Worm (Caenorhabditis elegans) whole organism, L1 larva: ENCODE results near the gene pha-1.

Experiments used
- C04F5.9 ChIP-seq: sonication (generic microtip); optimal IDR thresholded peaks from 2 replicates; lab custom pipeline; 2016; ENCODE audit warnings: missing genetic modification characterization, missing compliant biosample characterization
- C34B4.2 ChIP-seq: sonication (generic microtip); optimal IDR thresholded peaks from 2 replicates; lab custom pipeline; 2017; ENCODE audit warnings: mild to moderate bottlenecking, missing genetic modification characterization, missing compliant biosample characterization
- alr-1 ChIP-seq: fragments of 200-800 bp; sonication (Bioruptor generic); optimal IDR thresholded peaks from 2 replicates; lab custom pipeline; 2018; ENCODE audit warnings: borderline replicate concordance, mild to moderate bottlenecking, missing genetic modification characterization, missing compliant biosample characterization
- aly-2 ChIP-seq: fragments of 150-350 bp; optimal IDR thresholded peaks from 2 replicates; lab custom pipeline; 2014; ENCODE audit warnings: missing biosample characterization, missing genetic modification characterization
- ama-1 ChIP-seq: fragments of 150-350 bp; optimal IDR thresholded peaks from 2 replicates; lab custom pipeline; 2014
- blmp-1 ChIP-seq: fragments of 150-350 bp; optimal IDR thresholded peaks from 2 replicates; lab custom pipeline; 2014; ENCODE audit warnings: missing biosample characterization, missing genetic modification characterization
- ceh-63 ChIP-seq: fragments of 200-800 bp; sonication (Bioruptor generic); optimal IDR thresholded peaks from 2 replicates; lab custom pipeline; 2018; ENCODE audit warnings: mild to moderate bottlenecking, missing genetic modification characterization, missing compliant biosample characterization
- ceh-82 ChIP-seq, 3 experiments: fragments of 150-350 bp in 1 of 3; sonication (generic microtip) in 2 of 3; optimal IDR thresholded peaks; 2 replicates each; lab custom pipeline; 2014 to 2017; ENCODE audit warnings: missing biosample characterization in 3 of 3, missing genetic modification characterization in 3 of 3
- ces-1 ChIP-seq: fragments of 150-350 bp; optimal IDR thresholded peaks from 2 replicates; lab custom pipeline; 2014; ENCODE audit warnings: missing biosample characterization, missing genetic modification reagents, missing genetic modification characterization
- efl-1 ChIP-seq, 4 experiments: fragments of 150-350 bp; optimal IDR thresholded peaks in 3 of 4; peaks in 1 of 4; 1 replicate in 1 of 4; 2 replicates in 3 of 4; lab custom pipeline; 2014; ENCODE audit warnings: missing biosample characterization in 2 of 4, missing genetic modification characterization in 2 of 4, missing genetic modification reagents in 2 of 4
- egl-13 ChIP-seq: sonication (generic microtip); optimal IDR thresholded peaks from 2 replicates; lab custom pipeline; 2016; ENCODE audit warnings: missing genotype, missing genetic modification reagents, missing genetic modification characterization, missing compliant biosample characterization
- egl-27 ChIP-seq, 2 experiments: fragments of 150-350 bp in 1 of 2; sonication (generic microtip); optimal IDR thresholded peaks; 3 replicates each; lab custom pipeline; 2017 to 2018; ENCODE audit warnings: missing biosample characterization in 2 of 2, missing genetic modification characterization in 2 of 2, missing genetic modification reagents in 2 of 2
- elt-2 ChIP-seq: sonication (generic microtip); optimal IDR thresholded peaks from 2 replicates; lab custom pipeline; 2016; ENCODE audit warnings: missing genetic modification characterization, mild to moderate bottlenecking, inconsistent platforms, missing compliant biosample characterization, missing genetic modification reagents
- elt-3 ChIP-seq, 6 experiments: fragments of 150-350 bp in 1 of 6; sonication (generic microtip); optimal IDR thresholded peaks; 2 replicates each; lab custom pipeline; 2017 to 2018; ENCODE audit warnings: missing biosample characterization in 6 of 6, missing genetic modification characterization in 6 of 6, inconsistent platforms in 1 of 6
- ets-5 ChIP-seq: fragments of 200-800 bp; sonication (Bioruptor generic); IDR thresholded peaks from 2 replicates; pipeline ENCODE4 v1.3.6; 2022; ENCODE audit warnings: missing genetic modification characterization, missing compliant biosample characterization
- fkh-8 ChIP-seq: sonication (generic microtip); optimal IDR thresholded peaks from 2 replicates; lab custom pipeline; 2016; ENCODE audit warnings: mild to moderate bottlenecking, missing genetic modification characterization, missing compliant biosample characterization
- grh-1 ChIP-seq: fragments of 200-800 bp; sonication (Bioruptor generic); IDR thresholded peaks from 2 replicates; pipeline ENCODE4 v1.3.6; 2022; ENCODE audit warnings: missing genetic modification reagents, missing genetic modification characterization, missing compliant biosample characterization
- hlh-4 ChIP-seq: sonication (generic microtip); optimal IDR thresholded peaks from 2 replicates; lab custom pipeline; 2016; ENCODE audit warnings: mild to moderate bottlenecking, missing genetic modification characterization, missing compliant biosample characterization
- hpl-2 ChIP-seq: fragments of 150-350 bp; optimal IDR thresholded peaks from 2 replicates; lab custom pipeline; 2014; ENCODE audit warnings: missing biosample characterization, missing genetic modification reagents, missing genetic modification characterization
- irx-1 ChIP-seq: sonication (generic microtip); optimal IDR thresholded peaks from 2 replicates; lab custom pipeline; 2016; ENCODE audit warnings: missing genetic modification characterization, missing compliant biosample characterization
- isw-1 ChIP-seq: fragments of 200-800 bp; sonication (Bioruptor generic); IDR thresholded peaks from 2 replicates; pipeline ENCODE4 v1.3.6; 2022; ENCODE audit warnings: missing genetic modification characterization, missing compliant biosample characterization
- jun-1 ChIP-seq: fragments of 150-350 bp; optimal IDR thresholded peaks from 2 replicates; lab custom pipeline; 2014; ENCODE audit warnings: missing biosample characterization, missing genetic modification reagents, missing genetic modification characterization
- lin-14 ChIP-seq: fragments of 200-800 bp; sonication (Bioruptor generic); optimal IDR thresholded peaks from 2 replicates; lab custom pipeline; 2018; ENCODE audit warnings: mild to moderate bottlenecking, missing genetic modification characterization, moderate library complexity, missing compliant biosample characterization
- lin-15B ChIP-seq: fragments of 150-350 bp; sonication (generic microtip); optimal IDR thresholded peaks from 3 replicates; lab custom pipeline; 2014; ENCODE audit warnings: missing biosample characterization, missing genetic modification characterization
- lin-35 ChIP-seq, 2 experiments: fragments of 150-350 bp; optimal IDR thresholded peaks; 2 replicates each; lab custom pipeline; 2014; ENCODE audit warnings: missing biosample characterization in 2 of 2, missing genetic modification characterization in 2 of 2, missing genetic modification reagents in 2 of 2
- lin-39 ChIP-seq: fragments of 150-350 bp; optimal IDR thresholded peaks from 2 replicates; lab custom pipeline; 2014; ENCODE audit warnings: missing biosample characterization, missing genetic modification reagents, missing genetic modification characterization
- lir-3 ChIP-seq: sonication (generic microtip); optimal IDR thresholded peaks from 2 replicates; lab custom pipeline; 2016; ENCODE audit warnings: mild to moderate bottlenecking, missing genetic modification characterization, moderate library complexity, missing compliant biosample characterization; ENCODE audit not compliant: poor library complexity
- lsy-2 ChIP-seq, 2 experiments: fragments of 150-350 bp; optimal IDR thresholded peaks; 2 replicates each; lab custom pipeline; 2014; ENCODE audit warnings: missing biosample characterization in 2 of 2, missing genetic modification characterization in 2 of 2
- mab-9 ChIP-seq: fragments of 200-800 bp; sonication (Bioruptor generic); IDR thresholded peaks from 2 replicates; pipeline ENCODE4 v1.3.6; 2022; ENCODE audit warnings: missing genetic modification reagents, missing genetic modification characterization, missing compliant biosample characterization
- mef-2 ChIP-seq: fragments of 150-350 bp; optimal IDR thresholded peaks from 2 replicates; lab custom pipeline; 2014; ENCODE audit warnings: missing biosample characterization, missing genetic modification characterization
- mep-1 ChIP-seq: fragments of 150-350 bp; optimal IDR thresholded peaks from 2 replicates; lab custom pipeline; 2014; ENCODE audit warnings: missing biosample characterization, missing genetic modification characterization
- nhr-12 ChIP-seq: sonication (generic microtip); optimal IDR thresholded peaks from 2 replicates; lab custom pipeline; 2017; ENCODE audit warnings: missing biosample characterization, missing genetic modification characterization
- nhr-19 ChIP-seq: fragments of 200-800 bp; sonication (Bioruptor generic); conservative IDR thresholded peaks from 2 replicates; pipeline ENCODE4 v1.3.6; 2022; ENCODE audit warnings: missing genetic modification characterization, missing compliant biosample characterization
- nhr-28 ChIP-seq: fragments of 150-350 bp; optimal IDR thresholded peaks from 2 replicates; lab custom pipeline; 2014; ENCODE audit warnings: missing biosample characterization, missing genetic modification characterization
- nhr-71 ChIP-seq: sonication (generic microtip); optimal IDR thresholded peaks from 2 replicates; lab custom pipeline; 2016; ENCODE audit warnings: mild to moderate bottlenecking, missing genetic modification characterization, moderate library complexity, missing compliant biosample characterization
- nhr-85 ChIP-seq: sonication (generic microtip); peaks from one replicate; lab custom pipeline; 2016; ENCODE audit warnings: missing genetic modification characterization, inconsistent platforms, missing compliant biosample characterization
- pag-3 ChIP-seq: sonication (generic microtip); optimal IDR thresholded peaks from 2 replicates; lab custom pipeline; 2017; ENCODE audit warnings: missing genetic modification characterization, mild to moderate bottlenecking, missing compliant biosample characterization, antibody characterized with exemption, borderline replicate concordance; ENCODE audit not compliant: insufficient read depth
- pqm-1 ChIP-seq: sonication (generic microtip); optimal IDR thresholded peaks from 3 replicates; lab custom pipeline; 2017; ENCODE audit warnings: missing biosample characterization, missing genetic modification characterization
- rnt-1 ChIP-seq: sonication (generic microtip); optimal IDR thresholded peaks from 2 replicates; lab custom pipeline; 2016; ENCODE audit warnings: mild to moderate bottlenecking, missing genetic modification characterization, moderate library complexity, missing compliant biosample characterization
- skn-1 ChIP-seq: fragments of 150-350 bp; optimal IDR thresholded peaks from 2 replicates; lab custom pipeline; 2014; ENCODE audit warnings: missing biosample characterization, missing genetic modification characterization
- snu-23 ChIP-seq: sonication (generic microtip); optimal IDR thresholded peaks from 2 replicates; lab custom pipeline; 2016; ENCODE audit warnings: missing genetic modification characterization, missing compliant biosample characterization
- sptf-1 ChIP-seq: fragments of 150-350 bp; optimal IDR thresholded peaks from 2 replicates; lab custom pipeline; 2014; ENCODE audit warnings: missing biosample characterization, missing genetic modification characterization
- sup-37 ChIP-seq: fragments of 200-800 bp; sonication (Bioruptor generic); optimal IDR thresholded peaks from 2 replicates; lab custom pipeline; 2018; ENCODE audit warnings: mild to moderate bottlenecking, missing genetic modification characterization, missing compliant biosample characterization
- swsn-7 ChIP-seq: sonication (generic microtip); optimal IDR thresholded peaks from 2 replicates; lab custom pipeline; 2016; ENCODE audit warnings: missing genetic modification characterization, missing compliant biosample characterization
- tbx-2 ChIP-seq: sonication (generic microtip); optimal IDR thresholded peaks from 2 replicates; lab custom pipeline; 2016; ENCODE audit warnings: missing genetic modification characterization, missing compliant biosample characterization
- unc-30 ChIP-seq: sonication (generic microtip); optimal IDR thresholded peaks from 2 replicates; lab custom pipeline; 2017; ENCODE audit warnings: missing biosample characterization, missing genetic modification characterization
- unc-62 ChIP-seq: fragments of 150-350 bp; optimal IDR thresholded peaks from 2 replicates; lab custom pipeline; 2014; ENCODE audit warnings: missing biosample characterization, missing genetic modification reagents, missing genetic modification characterization
- xbp-1 ChIP-seq: sonication (generic microtip); optimal IDR thresholded peaks from 2 replicates; lab custom pipeline; 2016; ENCODE audit warnings: missing genetic modification characterization, missing compliant biosample characterization
- zag-1 ChIP-seq: fragments of 150-350 bp; optimal IDR thresholded peaks from 2 replicates; lab custom pipeline; 2014; ENCODE audit warnings: missing biosample characterization, missing genetic modification characterization
- ztf-4 ChIP-seq: fragments of 150-350 bp; optimal IDR thresholded peaks from 2 replicates; lab custom pipeline; 2014; ENCODE audit warnings: missing biosample characterization, missing genetic modification characterization

The pha-1 gene

ce11 chrIII:11091651-11092278 lies 39.8 kb upstream of the pha-1 start (continued):
- no peak for TF ChIP-seq unc-30 (tag; lab: Kevin White, UChicago)
- peak; percentile 86 for TF ChIP-seq elt-2 (tag; lab: Kevin White, UChicago)
- TF ChIP-seq efl-1 (optimal IDR thresholded peaks at IDR 0.05; lab: Kevin White, UChicago), result peak; percentile 59 to 60
- TF ChIP-seq efl-1 (GFP tag; optimal IDR thresholded peaks at IDR 0.05 in 1 of 2; lab: Kevin White, UChicago), result peak; percentile 18 to 83
- peak; percentile 79 for TF ChIP-seq nhr-71 (tag; lab: Kevin White, UChicago)
- TF ChIP-seq lin-15B (tag; lab: Kevin White, UChicago), result no peak
- peak; percentile 45; the same call in 1 of the 2 replicates for TF ChIP-seq grh-1 (GFP tag; lab: Robert Waterston, UW)
- no peak for TF ChIP-seq ets-5
- peak; percentile 52 for TF ChIP-seq snu-23 (GFP tag; lab: Kevin White, UChicago)
- peak; percentile 85 for TF ChIP-seq ceh-63 (GFP tag; lab: Kevin White, UChicago)
- peak; percentile 85 for TF ChIP-seq nhr-85 (tag; lab: Kevin White, UChicago)
- TF ChIP-seq ceh-82 (tag; optimal IDR thresholded peaks at IDR 0.05; lab: Kevin White, UChicago), result no peak
- TF ChIP-seq egl-13 (tag; lab: Kevin White, UChicago), result peak; percentile 78
- no peak for TF ChIP-seq nhr-28 (tag; lab: Kevin White, UChicago)
- TF ChIP-seq mef-2 (tag; lab: Kevin White, UChicago), result no peak
- peak; percentile 83 for TF ChIP-seq mab-9
- no peak for TF ChIP-seq pag-3
- no peak for TF ChIP-seq elt-3 (tag; optimal IDR thresholded peaks at IDR 0.05; lab: Kevin White, UChicago)
- TF ChIP-seq nhr-19, result peak; percentile 51
- no peak for TF ChIP-seq egl-27 (tag; optimal IDR thresholded peaks at IDR 0.05; lab: Kevin White, UChicago)
- TF ChIP-seq blmp-1 (tag; lab: Kevin White, UChicago), result no peak
- TF ChIP-seq rnt-1, result peak; percentile 61
- TF ChIP-seq skn-1, result no peak
- TF ChIP-seq lin-35 (GFP tag; optimal IDR thresholded peaks at IDR 0.05; lab: Kevin White, UChicago), result peak; percentile 1 to 18
- peak; percentile 79 for TF ChIP-seq tbx-2 (tag; lab: Kevin White, UChicago)
- peak; percentile 66 for TF ChIP-seq xbp-1 (tag; lab: Kevin White, UChicago)
- TF ChIP-seq C34B4.2 (tag; lab: Kevin White, UChicago), result no peak
- peak; percentile 55 for TF ChIP-seq C04F5.9 (tag; lab: Kevin White, UChicago)
- no peak for TF ChIP-seq ces-1 (GFP tag; lab: Kevin White, UChicago)
- no peak for TF ChIP-seq ztf-4 (tag; lab: Kevin White, UChicago)
- TF ChIP-seq lsy-2 (tag; optimal IDR thresholded peaks at IDR 0.05; lab: Kevin White, UChicago), result no peak
- no peak for TF ChIP-seq sptf-1 (tag; lab: Kevin White, UChicago)
- peak; percentile 90 for TF ChIP-seq lir-3 (tag; lab: Kevin White, UChicago)
- TF ChIP-seq hlh-4, result peak; percentile 84
- TF ChIP-seq ama-1 (lab: Kevin White, UChicago), result no peak
- no peak for TF ChIP-seq aly-2 (tag; lab: Kevin White, UChicago)
- TF ChIP-seq fkh-8 (tag; lab: Kevin White, UChicago), result peak; percentile 40
- peak; percentile 39 for TF ChIP-seq swsn-7
- no peak for TF ChIP-seq zag-1
- peak; percentile 45 for TF ChIP-seq irx-1 (tag; lab: Kevin White, UChicago)
- TF ChIP-seq lin-14 (GFP tag; lab: Kevin White, UChicago), result no peak
- no peak for TF ChIP-seq unc-62 (GFP tag; lab: Kevin White, UChicago)
- TF ChIP-seq sup-37 (GFP tag; lab: Kevin White, UChicago), result peak; percentile 20
- TF ChIP-seq mep-1 (tag; lab: Kevin White, UChicago), result no peak
- peak; percentile 73 for TF ChIP-seq isw-1
- TF ChIP-seq alr-1 (tag; lab: Kevin White, UChicago), result no peak
- no peak for TF ChIP-seq hpl-2 (GFP tag; lab: Kevin White, UChicago)
- TF ChIP-seq lin-39, result no peak
- TF ChIP-seq pqm-1 (tag; lab: Kevin White, UChicago), result no peak
- TF ChIP-seq jun-1, result no peak
- TF ChIP-seq nhr-12 (tag; lab: Kevin White, UChicago), result no peak
